Worm (Caenorhabditis elegans) whole organism, L4 larva: ENCODE results near the gene picc-1.

Experiments used
- F26F4.8 ChIP-seq: fragments of 200-800 bp; sonication (Bioruptor generic); conservative IDR thresholded peaks from 2 replicates; pipeline ENCODE4 v1.3.6; 2022; ENCODE audit warnings: missing genetic modification characterization, missing compliant biosample characterization
- T20F7.1 ChIP-seq: fragments of 200-800 bp; sonication (Bioruptor generic); optimal IDR thresholded peaks from 2 replicates; lab custom pipeline; 2018; ENCODE audit warnings: mild to moderate bottlenecking, missing genetic modification characterization, missing compliant biosample characterization
- aha-1 ChIP-seq: fragments of 150-350 bp; peaks from one replicate; lab custom pipeline; 2014; ENCODE audit warnings: missing biosample characterization, missing genetic modification characterization
- ceh-20 ChIP-seq: fragments of 200-800 bp; sonication (Bioruptor generic); IDR thresholded peaks from 2 replicates; pipeline ENCODE4 v1.3.6; 2022; ENCODE audit warnings: missing genetic modification reagents, missing genetic modification characterization, missing compliant biosample characterization
- ceh-28 ChIP-seq: fragments of 150-350 bp; optimal IDR thresholded peaks from 2 replicates; lab custom pipeline; 2014; ENCODE audit warnings: missing biosample characterization, missing genetic modification reagents, missing genetic modification characterization
- ceh-62 ChIP-seq: sonication (generic microtip); optimal IDR thresholded peaks from 2 replicates; lab custom pipeline; 2017; ENCODE audit warnings: missing biosample characterization, missing genetic modification characterization
- ctbp-1 ChIP-seq: fragments of 200-800 bp; sonication (Bioruptor generic); IDR thresholded peaks from 2 replicates; pipeline ENCODE4 v1.3.6; 2022; ENCODE audit warnings: missing genetic modification reagents, missing genetic modification characterization, missing compliant biosample characterization
- daf-16 ChIP-seq, 3 experiments: sonication (generic microtip); optimal IDR thresholded peaks; 2 replicates each; lab custom pipeline; 2016 to 2017; ENCODE audit warnings: missing genetic modification characterization in 3 of 3, missing genetic modification reagents in 3 of 3, mild to moderate bottlenecking in 2 of 3, missing compliant biosample characterization in 2 of 3, missing biosample characterization in 1 of 3, moderate library complexity in 1 of 3
- dmd-6 ChIP-seq: fragments of 200-800 bp; sonication (Bioruptor generic); IDR thresholded peaks from 2 replicates; pipeline ENCODE4 v1.3.6; 2022; ENCODE audit warnings: missing genetic modification reagents, missing genetic modification characterization, missing compliant biosample characterization
- dve-1 ChIP-seq: sonication (generic microtip); optimal IDR thresholded peaks from 2 replicates; lab custom pipeline; 2017; ENCODE audit warnings: antibody characterized with exemption, mild to moderate bottlenecking, missing genetic modification characterization, missing compliant biosample characterization; ENCODE audit not compliant: insufficient read depth
- fkh-10 ChIP-seq: fragments of 150-350 bp; optimal IDR thresholded peaks from 2 replicates; lab custom pipeline; 2014; ENCODE audit warnings: missing biosample characterization, missing genetic modification reagents, missing genetic modification characterization
- hif-1 ChIP-seq, 2 experiments: sonication (generic microtip); optimal IDR thresholded peaks; 2 replicates each; lab custom pipeline; 2016 to 2017; ENCODE audit warnings: missing compliant biosample characterization in 2 of 2, missing genetic modification characterization in 2 of 2, missing genetic modification reagents in 2 of 2, missing genotype in 2 of 2, mild to moderate bottlenecking in 1 of 2
- hlh-11 ChIP-seq: fragments of 200-800 bp; sonication (Bioruptor generic); optimal IDR thresholded peaks from 2 replicates; lab custom pipeline; 2018; ENCODE audit warnings: mild to moderate bottlenecking, missing genetic modification characterization, missing compliant biosample characterization
- hlh-30 ChIP-seq: sonication (generic microtip); optimal IDR thresholded peaks from 2 replicates; lab custom pipeline; 2017; ENCODE audit warnings: antibody characterized with exemption, mild to moderate bottlenecking, missing genetic modification characterization, missing compliant biosample characterization; ENCODE audit not compliant: insufficient read depth
- hmg-1.1 ChIP-seq: fragments of 200-800 bp; sonication (Bioruptor generic); IDR thresholded peaks from 2 replicates; pipeline ENCODE4 v1.3.6; 2022; ENCODE audit warnings: missing genetic modification reagents, missing genetic modification characterization, missing compliant biosample characterization
- lin-1 ChIP-seq: fragments of 200-800 bp; sonication (Bioruptor generic); IDR thresholded peaks from 2 replicates; pipeline ENCODE4 v1.3.6; 2022; ENCODE audit warnings: missing genetic modification reagents, missing genetic modification characterization, missing compliant biosample characterization
- lin-29 ChIP-seq: fragments of 200-800 bp; sonication (Bioruptor generic); IDR thresholded peaks from 2 replicates; pipeline ENCODE4 v1.3.6; 2022; ENCODE audit warnings: missing genetic modification reagents, missing genetic modification characterization, missing compliant biosample characterization
- lir-3 ChIP-seq: sonication (generic microtip); optimal IDR thresholded peaks from 2 replicates; lab custom pipeline; 2016; ENCODE audit warnings: mild to moderate bottlenecking, missing genetic modification characterization, missing compliant biosample characterization
- lsy-2 ChIP-seq, 2 experiments: fragments of 150-350 bp in 1 of 2; sonication (generic microtip) in 1 of 2; optimal IDR thresholded peaks; 2 replicates each; lab custom pipeline; 2014 to 2017; ENCODE audit warnings: missing biosample characterization in 2 of 2, missing genetic modification characterization in 2 of 2
- mdl-1 ChIP-seq, 2 experiments: fragments of 150-350 bp in 1 of 2; sonication (generic microtip) in 1 of 2; optimal IDR thresholded peaks; 2 replicates each; lab custom pipeline; 2014 to 2017; ENCODE audit warnings: missing biosample characterization in 2 of 2, missing genetic modification characterization in 2 of 2
- mep-1 ChIP-seq: fragments of 150-350 bp; sonication (generic microtip); optimal IDR thresholded peaks from 3 replicates; lab custom pipeline; 2014; ENCODE audit warnings: missing biosample characterization, missing genetic modification characterization
- mxl-3 ChIP-seq: fragments of 200-800 bp; sonication (Bioruptor generic); optimal IDR thresholded peaks from 2 replicates; lab custom pipeline; 2018; ENCODE audit warnings: mild to moderate bottlenecking, missing genetic modification characterization, missing compliant biosample characterization
- nhr-11 ChIP-seq: fragments of 150-350 bp; optimal IDR thresholded peaks from 2 replicates; lab custom pipeline; 2014; ENCODE audit warnings: missing biosample characterization, missing genetic modification characterization
- nhr-28 ChIP-seq: fragments of 150-350 bp; optimal IDR thresholded peaks from 2 replicates; lab custom pipeline; 2014; ENCODE audit warnings: missing biosample characterization, missing genetic modification characterization
- nhr-48 ChIP-seq: sonication (generic microtip); optimal IDR thresholded peaks from 2 replicates; lab custom pipeline; 2016; ENCODE audit warnings: mild to moderate bottlenecking, missing genetic modification characterization, missing compliant biosample characterization
- nhr-77 ChIP-seq: fragments of 150-350 bp; optimal IDR thresholded peaks from 2 replicates; lab custom pipeline; 2014; ENCODE audit warnings: missing biosample characterization, missing genetic modification characterization
- php-3 ChIP-seq: fragments of 200-800 bp; sonication (Bioruptor generic); IDR thresholded peaks from 2 replicates; pipeline ENCODE4 v1.3.6; 2022; ENCODE audit warnings: missing genetic modification reagents, missing genetic modification characterization, missing compliant biosample characterization
- pqm-1 ChIP-seq: sonication (generic microtip); optimal IDR thresholded peaks from 2 replicates; lab custom pipeline; 2017; ENCODE audit warnings: missing biosample characterization, missing genetic modification characterization
- rbr-2 ChIP-seq: sonication (generic microtip); optimal IDR thresholded peaks from 2 replicates; lab custom pipeline; 2016; ENCODE audit warnings: missing genotype, missing genetic modification characterization, missing compliant biosample characterization
- set-16 ChIP-seq: fragments of 200-800 bp; sonication (Bioruptor generic); IDR thresholded peaks from 2 replicates; pipeline ENCODE4 v1.3.6; 2022; ENCODE audit warnings: missing genetic modification reagents, missing genetic modification characterization, missing compliant biosample characterization
- spr-3 ChIP-seq: fragments of 200-800 bp; sonication (Bioruptor generic); optimal IDR thresholded peaks from 2 replicates; lab custom pipeline; 2018; ENCODE audit warnings: mild to moderate bottlenecking, missing genetic modification characterization, missing compliant biosample characterization
- tra-1 ChIP-seq: fragments of 200-800 bp; sonication (Bioruptor generic); IDR thresholded peaks from 2 replicates; pipeline ENCODE4 v1.3.6; 2022; ENCODE audit warnings: missing genetic modification reagents, missing genetic modification characterization, missing compliant biosample characterization
- unc-62 ChIP-seq, 3 experiments: fragments of 150-350 bp in 1 of 3; sonication (generic microtip); optimal IDR thresholded peaks in 2 of 3; peaks in 1 of 3; 1 replicate in 1 of 3; 2 replicates in 2 of 3; lab custom pipeline; 2014 to 2017; ENCODE audit warnings: missing biosample characterization in 3 of 3, missing genetic modification characterization in 3 of 3, missing genetic modification reagents in 3 of 3, missing genotype in 1 of 3
- zfp-2 ChIP-seq: sonication (generic microtip); optimal IDR thresholded peaks from 2 replicates; lab custom pipeline; 2016; ENCODE audit warnings: mild to moderate bottlenecking, missing genetic modification characterization, missing compliant biosample characterization
- zfp-3 ChIP-seq: fragments of 200-800 bp; sonication (Bioruptor generic); conservative IDR thresholded peaks from 2 replicates; pipeline ENCODE4 v1.3.6; 2022; ENCODE audit warnings: missing genetic modification reagents, missing genetic modification characterization, missing compliant biosample characterization
- zip-11 ChIP-seq: fragments of 200-800 bp; sonication (Bioruptor generic); IDR thresholded peaks from 2 replicates; pipeline ENCODE4 v1.3.6; 2022; ENCODE audit warnings: missing genetic modification characterization, missing compliant biosample characterization

picc-1 gene

ce11 chrV:5991490-5992069 is 27.2 kb upstream of the picc-1 start:
- TF ChIP-seq hmg-1.1 (GFP tag; lab: Robert Waterston, UW) (peak; percentile 69), lsy-2 (tag; optimal IDR thresholded peaks at IDR 0.05; lab: Kevin White, UChicago) (peak in 1 of 2 experiments; percentile 53), dmd-6 (GFP tag; lab: Robert Waterston, UW) (peak; percentile 65), mxl-3 (peak; percentile 34), hlh-11 (tag; lab: Kevin White, UChicago) (peak; percentile 43), daf-16 (GFP tag; optimal IDR thresholded peaks at IDR 0.05; lab: Kevin White, UChicago) (no peak), daf-16 (tag; optimal IDR thresholded peaks at IDR 0.05; lab: Kevin White, UChicago) (peak; percentile 68), php-3 (GFP tag; lab: Robert Waterston, UW) (peak; percentile 83), mep-1 (tag; lab: Kevin White, UChicago) (peak; percentile 67), nhr-77 (tag; lab: Kevin White, UChicago) (peak; percentile 3), mdl-1 (tag; optimal IDR thresholded peaks at IDR 0.05; lab: Kevin White, UChicago) (peak in 1 of 2 experiments; percentile 43), lin-1 (GFP tag; lab: Robert Waterston, UW) (no peak), hif-1 (tag; optimal IDR thresholded peaks at IDR 0.05; lab: Kevin White, UChicago) (peak in 1 of 2 experiments; percentile 7), ctbp-1 (GFP tag; lab: Robert Waterston, UW) (peak; percentile 56; the same call in 1 of the 2 replicates), ceh-20 (GFP tag; lab: Robert Waterston, UW) (peak; percentile 49; the same call in 1 of the 2 replicates), spr-3 (GFP tag; lab: Kevin White, UChicago) (no peak), hlh-30 (tag; lab: Kevin White, UChicago) (peak; percentile 78), lin-29 (no peak), nhr-28 (tag; lab: Kevin White, UChicago) (peak; percentile 80), dve-1 (tag; lab: Kevin White, UChicago) (peak; percentile 24), T20F7.1 (GFP tag; lab: Kevin White, UChicago) (peak; percentile 30), nhr-11 (peak; percentile 67), F26F4.8 (GFP tag; lab: Robert Waterston, UW) (no peak), tra-1 (GFP tag; lab: Robert Waterston, UW) (no peak), pqm-1 (tag; lab: Kevin White, UChicago) (peak; percentile 61), zfp-3 (GFP tag; lab: Robert Waterston, UW) (no peak), ceh-28 (tag; lab: Kevin White, UChicago) (peak; percentile 27), aha-1 (tag; lab: Kevin White, UChicago) (peak; percentile 96), unc-62 (GFP tag; optimal IDR thresholded peaks at IDR 0.05 in 1 of 2; lab: Kevin White, UChicago) (peak in 1 of 2 experiments; percentile 97), unc-62 (tag; optimal IDR thresholded peaks at IDR 0.05; lab: Kevin White, UChicago) (no peak), zfp-2 (tag; lab: Kevin White, UChicago) (no peak), lir-3 (tag; lab: Kevin White, UChicago) (no peak), rbr-2 (tag; lab: Kevin White, UChicago) (peak; percentile 49), nhr-48 (tag; lab: Kevin White, UChicago) (peak; percentile 37)
- TF ChIP-seq, all 104 proteins: peak for 24

ce11 chrV:5995598-5995997 is 23.2 kb upstream of the picc-1 start:
- TF ChIP-seq set-16 (no peak), ceh-62 (tag; lab: Kevin White, UChicago) (no peak), aha-1 (tag; lab: Kevin White, UChicago) (peak; percentile 17), fkh-10 (no peak), daf-16 (GFP tag; optimal IDR thresholded peaks at IDR 0.05; lab: Kevin White, UChicago) (peak in 1 of 2 experiments; percentile 30), daf-16 (tag; optimal IDR thresholded peaks at IDR 0.05; lab: Kevin White, UChicago) (no peak), lin-1 (GFP tag; lab: Robert Waterston, UW) (no peak), zip-11 (GFP tag; lab: Robert Waterston, UW) (no peak)
